Fruit fly (Drosophila melanogaster) whole organism, embryonic: ENCODE results near the gene ppk15.
A peak's percentile ranks its signal among the peaks of the same experiment; 100 is the strongest.

Experiments
- BEAF-32 ChIP-seq: fragments of 200-800 bp; sonication (Bioruptor generic); optimal IDR thresholded peaks from 3 replicates; lab custom pipeline; 2017; ENCODE audit warnings: missing biosample characterization, missing genetic modification characterization, mild to moderate bottlenecking, moderate library complexity, missing genetic modification reagents
- Bdp1 ChIP-seq: fragments of 200-800 bp; sonication (Bioruptor generic); optimal IDR thresholded peaks from 3 replicates; lab custom pipeline; 2016; ENCODE audit warnings: missing biosample characterization, missing genetic modification characterization
- CG11085 ChIP-seq: fragments of 200-800 bp; sonication (Bioruptor generic); IDR thresholded peaks from 2 replicates; pipeline ENCODE4 v1.3.6; 2022; ENCODE audit warnings: missing biosample characterization, missing genetic modification characterization
- CG12071 ChIP-seq: fragments of 200-800 bp; sonication (Bioruptor generic); optimal IDR thresholded peaks from 3 replicates; lab custom pipeline; 2018; ENCODE audit warnings: missing biosample characterization, mild to moderate bottlenecking, missing genetic modification characterization
- CG12391 ChIP-seq: fragments of 200-800 bp; sonication (Bioruptor generic); optimal IDR thresholded peaks from 3 replicates; lab custom pipeline; 2018; ENCODE audit warnings: missing biosample characterization, mild to moderate bottlenecking, missing genetic modification characterization, moderate library complexity
- CG13287 ChIP-seq: fragments of 200-800 bp; sonication (Bioruptor generic); IDR thresholded peaks from 2 replicates; pipeline ENCODE4 v1.3.6; 2022; ENCODE audit warnings: missing biosample characterization, missing genetic modification characterization; ENCODE audit not compliant: partially characterized antibody
- CG13624 ChIP-seq: fragments of 200-800 bp; sonication (Bioruptor generic); optimal IDR thresholded peaks from 2 replicates; lab custom pipeline; 2016; ENCODE audit warnings: missing biosample characterization, missing genetic modification characterization
- CG2129 ChIP-seq: fragments of 200-800 bp; sonication (Bioruptor generic); IDR thresholded peaks from 2 replicates; pipeline ENCODE4 v1.3.6; 2022; ENCODE audit warnings: missing biosample characterization, missing genetic modification characterization; ENCODE audit not compliant: partially characterized antibody
- CG2678 ChIP-seq: fragments of 200-800 bp; sonication (Bioruptor generic); optimal IDR thresholded peaks from 3 replicates; lab custom pipeline; 2019; ENCODE audit warnings: missing biosample characterization, mild to moderate bottlenecking, missing genetic modification characterization, moderate library complexity
- CG31365 ChIP-seq: fragments of 200-800 bp; sonication (Bioruptor generic); optimal IDR thresholded peaks from 2 replicates; lab custom pipeline; 2018; ENCODE audit warnings: missing biosample characterization, mild to moderate bottlenecking, missing genetic modification characterization
- CG4424 ChIP-seq: fragments of 200-800 bp; sonication (Bioruptor generic); optimal IDR thresholded peaks from 3 replicates; lab custom pipeline; 2016; ENCODE audit warnings: missing biosample characterization, missing genetic modification characterization
- CG8290 ChIP-seq, 3 experiments: fragments of 200-800 bp; sonication (Bioruptor generic); optimal IDR thresholded peaks; 2 replicates each; lab custom pipeline; 2016 to 2019; ENCODE audit warnings: missing biosample characterization in 3 of 3, missing genetic modification characterization in 3 of 3, mild to moderate bottlenecking in 2 of 3, moderate library complexity in 1 of 3
- CG8388 ChIP-seq: fragments of 200-800 bp; sonication (Bioruptor generic); optimal IDR thresholded peaks from 2 replicates; lab custom pipeline; 2019; ENCODE audit warnings: missing biosample characterization, mild to moderate bottlenecking, missing genetic modification characterization, moderate library complexity
- CkIIα-i1 ChIP-seq: fragments of 200-800 bp; sonication (Bioruptor generic); IDR thresholded peaks from 2 replicates; pipeline ENCODE4 v1.3.6; 2022; ENCODE audit warnings: missing biosample characterization, missing genetic modification characterization
- CoRest ChIP-seq: fragments of 200-800 bp; sonication (Bioruptor generic); optimal IDR thresholded peaks from 3 replicates; lab custom pipeline; 2018; ENCODE audit warnings: missing biosample characterization, mild to moderate bottlenecking, missing genetic modification characterization, moderate library complexity
- D19A ChIP-seq: fragments of 200-800 bp; optimal IDR thresholded peaks from 3 replicates; lab custom pipeline; 2019; ENCODE audit warnings: missing biosample characterization, mild to moderate bottlenecking, missing genetic modification characterization, moderate library complexity
- D19B ChIP-seq: fragments of 200-800 bp; sonication (Bioruptor generic); optimal IDR thresholded peaks from 2 replicates; lab custom pipeline; 2017; ENCODE audit warnings: missing biosample characterization, mild to moderate bottlenecking, missing genetic modification characterization
- Dll ChIP-seq: fragments of 200-800 bp; sonication (Bioruptor generic); IDR thresholded peaks from 4 replicates; pipeline ENCODE4 v1.3.6; 2022; ENCODE audit warnings: missing biosample characterization, missing genetic modification characterization; ENCODE audit not compliant: partially characterized antibody
- E2f1 ChIP-seq: fragments of 200-800 bp; sonication (Bioruptor generic); IDR thresholded peaks from 2 replicates; pipeline ENCODE4 v1.3.6; 2022; ENCODE audit warnings: missing biosample characterization, missing genetic modification characterization
- Ets65A ChIP-seq: fragments of 200-800 bp; sonication (Bioruptor generic); peaks from one replicate; lab custom pipeline; 2016; ENCODE audit warnings: missing biosample characterization, missing genetic modification characterization
- HmgD ChIP-seq: fragments of 200-800 bp; sonication (Bioruptor generic); optimal IDR thresholded peaks from 3 replicates; lab custom pipeline; 2016; ENCODE audit warnings: missing biosample characterization, missing genetic modification characterization
- MTF-1 ChIP-seq: fragments of 200-800 bp; sonication (Bioruptor generic); optimal IDR thresholded peaks from 2 replicates; lab custom pipeline; 2018; ENCODE audit warnings: missing biosample characterization, mild to moderate bottlenecking, missing genetic modification characterization, borderline replicate concordance
- Nf-YC ChIP-seq: fragments of 200-800 bp; optimal IDR thresholded peaks from 3 replicates; lab custom pipeline; 2019; ENCODE audit warnings: missing biosample characterization, mild to moderate bottlenecking, missing genetic modification characterization, moderate library complexity
- Rfx ChIP-seq: fragments of 200-800 bp; sonication (Bioruptor generic); IDR thresholded peaks from 2 replicates; pipeline ENCODE4 v1.3.6; 2022; ENCODE audit warnings: missing biosample characterization, missing genetic modification characterization
- abd-A ChIP-seq: fragments of 200-800 bp; sonication (Bioruptor generic); optimal IDR thresholded peaks from 3 replicates; lab custom pipeline; 2019; ENCODE audit warnings: missing biosample characterization, mild to moderate bottlenecking, missing genetic modification characterization, moderate library complexity
- bcd ChIP-seq: fragments of 200-800 bp; sonication (Bioruptor generic); optimal IDR thresholded peaks from 2 replicates; lab custom pipeline; 2017; ENCODE audit warnings: missing biosample characterization, mild to moderate bottlenecking, missing genetic modification characterization
- bowl ChIP-seq: fragments of 200-800 bp; sonication (Bioruptor generic); IDR thresholded peaks from 2 replicates; pipeline ENCODE4 v1.3.6; 2022; ENCODE audit warnings: missing biosample characterization, missing genetic modification characterization
- bsh ChIP-seq, 2 experiments: fragments of 200-800 bp; sonication (Bioruptor generic); optimal IDR thresholded peaks; 2 replicates each; lab custom pipeline; 2017 to 2018; ENCODE audit warnings: mild to moderate bottlenecking in 2 of 2, missing biosample characterization in 2 of 2, missing genetic modification characterization in 2 of 2, moderate library complexity in 1 of 2
- cg ChIP-seq: fragments of 200-800 bp; sonication (Bioruptor generic); optimal IDR thresholded peaks from 3 replicates; lab custom pipeline; 2019; ENCODE audit warnings: missing biosample characterization, mild to moderate bottlenecking, missing genetic modification characterization, moderate library complexity
- chinmo ChIP-seq: fragments of 200-800 bp; sonication (Bioruptor generic); IDR thresholded peaks from 4 replicates; pipeline ENCODE4 v1.3.6; 2022; ENCODE audit warnings: missing biosample characterization, missing genetic modification characterization; ENCODE audit not compliant: partially characterized antibody
- cwo ChIP-seq: fragments of 200-800 bp; sonication (Bioruptor generic); optimal IDR thresholded peaks from 3 replicates; lab custom pipeline; 2017; ENCODE audit warnings: missing biosample characterization, missing genetic modification characterization, mild to moderate bottlenecking, moderate library complexity, missing genetic modification reagents
- da ChIP-seq: fragments of 200-800 bp; sonication (Bioruptor generic); optimal IDR thresholded peaks from 2 replicates; lab custom pipeline; 2016; ENCODE audit warnings: missing biosample characterization, missing genetic modification characterization
- dysf ChIP-seq: fragments of 200-800 bp; sonication (Bioruptor generic); IDR thresholded peaks from 3 replicates; pipeline ENCODE4 v1.3.6; 2022; ENCODE audit warnings: missing biosample characterization, missing genetic modification characterization
- fd102C ChIP-seq: fragments of 200-800 bp; sonication (Bioruptor generic); optimal IDR thresholded peaks from 2 replicates; lab custom pipeline; 2018; ENCODE audit warnings: missing biosample characterization, mild to moderate bottlenecking, missing genetic modification characterization, moderate library complexity
- gsb ChIP-seq: fragments of 200-800 bp; sonication (Bioruptor generic); IDR thresholded peaks from 2 replicates; pipeline ENCODE4 v1.3.6; 2022; ENCODE audit warnings: missing biosample characterization, missing genetic modification characterization
- hkb ChIP-seq, 2 experiments: fragments of 200-800 bp in 1 of 2; fragments of >200 bp in 1 of 2; sonication (Bioruptor generic) in 1 of 2; IDR thresholded peaks in 1 of 2; optimal IDR thresholded peaks in 1 of 2; 2 replicates each; pipeline versions ENCODE4 v1.3.6 to Lab custom; 2017 to 2022; ENCODE audit warnings: missing biosample characterization in 1 of 2, missing genetic modification characterization in 1 of 2
- kah ChIP-seq: fragments of 200-800 bp; sonication (Bioruptor generic); optimal IDR thresholded peaks from 2 replicates; lab custom pipeline; 2018; ENCODE audit warnings: missing biosample characterization, mild to moderate bottlenecking, missing genetic modification characterization
- mld ChIP-seq: fragments of 200-800 bp; sonication (Bioruptor generic); IDR thresholded peaks from 3 replicates; pipeline ENCODE4 v1.3.6; 2022; ENCODE audit warnings: missing biosample characterization, missing genetic modification characterization; ENCODE audit not compliant: partially characterized antibody
- nerfin-1 ChIP-seq: fragments of 200-800 bp; sonication (Bioruptor generic); optimal IDR thresholded peaks from 3 replicates; lab custom pipeline; 2019; ENCODE audit warnings: missing biosample characterization, mild to moderate bottlenecking, missing genetic modification characterization, moderate library complexity
- pho ChIP-seq: fragments of 200-800 bp; sonication (Bioruptor generic); optimal IDR thresholded peaks from 2 replicates; lab custom pipeline; 2016; ENCODE audit warnings: missing biosample characterization, missing genetic modification characterization
- ranshi ChIP-seq: fragments of 200-800 bp; sonication (Bioruptor generic); IDR thresholded peaks from 2 replicates; pipeline ENCODE4 v1.3.6; 2022; ENCODE audit warnings: missing biosample characterization, missing genetic modification characterization
- rib ChIP-seq: fragments of 200-800 bp; sonication (Bioruptor generic); IDR thresholded peaks from 2 replicates; pipeline ENCODE4 v1.3.6; 2022; ENCODE audit warnings: missing biosample characterization, missing genetic modification characterization
- sd ChIP-seq: fragments of 200-800 bp; sonication (Bioruptor generic); optimal IDR thresholded peaks from 3 replicates; lab custom pipeline; 2018; ENCODE audit warnings: missing biosample characterization, mild to moderate bottlenecking, missing genetic modification characterization, moderate library complexity
- sens ChIP-seq: fragments of 200-800 bp; sonication (Bioruptor generic); peaks from one replicate; lab custom pipeline; 2016; ENCODE audit warnings: missing biosample characterization, missing genetic modification characterization
- seq ChIP-seq: fragments of 200-800 bp; sonication (Bioruptor generic); IDR thresholded peaks from 2 replicates; pipeline ENCODE4 v1.3.6; 2022; ENCODE audit warnings: missing biosample characterization, missing genetic modification characterization
- sob ChIP-seq: fragments of 200-800 bp; sonication (Bioruptor generic); IDR thresholded peaks from 2 replicates; pipeline ENCODE4 v1.3.6; 2022; ENCODE audit warnings: missing biosample characterization, missing genetic modification characterization
- unpg ChIP-seq: fragments of 200-800 bp; sonication (Bioruptor generic); optimal IDR thresholded peaks from 3 replicates; lab custom pipeline; 2018; ENCODE audit warnings: missing biosample characterization, mild to moderate bottlenecking, missing genetic modification characterization, moderate library complexity
- z ChIP-seq: fragments of 200-800 bp; sonication (Bioruptor generic); IDR thresholded peaks from 3 replicates; pipeline ENCODE4 v1.3.6; 2022; ENCODE audit warnings: missing biosample characterization, missing genetic modification characterization
- zen ChIP-seq: fragments of 200-800 bp; sonication (Bioruptor generic); optimal IDR thresholded peaks from 3 replicates; lab custom pipeline; 2018; ENCODE audit warnings: missing biosample characterization, mild to moderate bottlenecking, missing genetic modification characterization, moderate library complexity

The ppk15 gene

dm6 chr3R:26442609-26443180, 39.2 kb upstream of the ppk15 start:
- no peak for TF ChIP-seq CG12071
- TF ChIP-seq Rfx (GFP tag; lab: Robert Waterston, UW): peak; percentile 35; the same call in 1 of the 2 replicates
- no peak for TF ChIP-seq CkIIα-i1
- peak; percentile 59 for TF ChIP-seq sob (GFP tag; lab: Robert Waterston, UW)
- TF ChIP-seq pho (GFP tag; lab: Kevin White, UChicago): peak; percentile 5
- TF ChIP-seq da (GFP tag; lab: Kevin White, UChicago): no peak
- TF ChIP-seq z (GFP tag; lab: Robert Waterston, UW): no peak
- 0 out of 2 replicates have a peak, but pooled peaks have one; percentile 23 for TF ChIP-seq seq (GFP tag; lab: Robert Waterston, UW)
- no peak for TF ChIP-seq unpg (GFP tag; lab: Kevin White, UChicago)
- TF ChIP-seq kah (GFP tag; lab: Kevin White, UChicago): no peak
- TF ChIP-seq gsb: no peak
- peak; percentile 65 for TF ChIP-seq sens (GFP tag; lab: Kevin White, UChicago)
- TF ChIP-seq bcd (GFP tag; lab: Kevin White, UChicago): no peak
- no peak for TF ChIP-seq ranshi
- no peak for TF ChIP-seq rib
- TF ChIP-seq CoRest (tag; lab: Kevin White, UChicago): no peak
- TF ChIP-seq D19B (GFP tag; lab: Kevin White, UChicago): no peak
- no peak for TF ChIP-seq CG13287
- TF ChIP-seq fd102C: no peak
- peak; percentile 1 for TF ChIP-seq sd (tag; lab: Kevin White, UChicago)
- no peak for TF ChIP-seq dysf (GFP tag; lab: Robert Waterston, UW)
- TF ChIP-seq cwo (GFP tag; lab: Kevin White, UChicago): peak; percentile 29
- TF ChIP-seq MTF-1 (GFP tag; lab: Kevin White, UChicago): no peak
- no peak for TF ChIP-seq BEAF-32 (GFP tag; lab: Kevin White, UChicago)
- TF ChIP-seq chinmo (GFP tag; lab: Robert Waterston, UW): 0 out of 4 replicates have a peak, but pooled peaks have one; percentile 14
- TF ChIP-seq Ets65A (GFP tag; lab: Kevin White, UChicago): no peak
- TF ChIP-seq CG8290 (GFP tag; optimal IDR thresholded peaks at IDR 0.05; lab: Kevin White, UChicago): no peak
- peak in 1 of 2 experiments; percentile 28 for TF ChIP-seq CG8290 (tag; optimal IDR thresholded peaks at IDR 0.05; lab: Kevin White, UChicago)
- no peak for TF ChIP-seq Bdp1 (GFP tag; lab: Kevin White, UChicago)
- no peak for TF ChIP-seq Nf-YC (tag; lab: Kevin White, UChicago)
- TF ChIP-seq Dll: no peak
- TF ChIP-seq CG4424 (GFP tag; lab: Kevin White, UChicago): no peak
- TF ChIP-seq CG2129: no peak
- no peak for TF ChIP-seq nerfin-1 (tag; lab: Kevin White, UChicago)
- no peak for TF ChIP-seq zen (tag; lab: Kevin White, UChicago)
- TF ChIP-seq CG8388 (GFP tag; lab: Kevin White, UChicago): no peak
- TF ChIP-seq CG2678 (tag; lab: Kevin White, UChicago): peak; percentile 11
- no peak for TF ChIP-seq bowl
- TF ChIP-seq CG31365 (tag; lab: Kevin White, UChicago): no peak
- no peak for TF ChIP-seq D19A (tag; lab: Kevin White, UChicago)
- no peak for TF ChIP-seq E2f1 (GFP tag; lab: Robert Waterston, UW)
- TF ChIP-seq CG12391: no peak
- TF ChIP-seq CG11085: 0 out of 2 replicates have a peak, but pooled peaks have one; percentile 22
- TF ChIP-seq hkb (optimal IDR thresholded peaks at IDR 0.05; lab: Kevin White, UChicago): no peak
- TF ChIP-seq hkb (GFP tag; IDR thresholded peaks at IDR 0.05; lab: Robert Waterston, UW): no peak
- TF ChIP-seq cg (GFP tag; lab: Kevin White, UChicago): peak; percentile 23
- no peak for TF ChIP-seq abd-A (tag; lab: Kevin White, UChicago)
- peak in 1 of 2 experiments; percentile 36 for TF ChIP-seq bsh (GFP tag; optimal IDR thresholded peaks at IDR 0.05; lab: Kevin White, UChicago)
- TF ChIP-seq CG13624 (GFP tag; lab: Kevin White, UChicago): no peak
- no peak for TF ChIP-seq mld (GFP tag; lab: Robert Waterston, UW)
- TF ChIP-seq HmgD: no peak
